Fruit fly (Drosophila melanogaster) whole organism, embryonic: Measurements from ENCODE around the gene CG34041.

ENCODE experiments used
- Ada2b ChIP-seq: fragments of 200-800 bp; sonication (Bioruptor generic); IDR thresholded peaks from 2 replicates; pipeline ENCODE4 v1.3.6; 2022; ENCODE audit warnings: missing biosample characterization, missing genetic modification characterization
- CG10543 ChIP-seq: fragments of 200-800 bp; sonication (Bioruptor generic); optimal IDR thresholded peaks from 3 replicates; lab custom pipeline; 2017; ENCODE audit warnings: missing biosample characterization, mild to moderate bottlenecking, missing genetic modification characterization, moderate library complexity
- CG15269 ChIP-seq: fragments of 200-800 bp; sonication (Bioruptor generic); optimal IDR thresholded peaks from 2 replicates; lab custom pipeline; 2018; ENCODE audit warnings: missing biosample characterization, mild to moderate bottlenecking, missing genetic modification characterization, moderate library complexity
- CG16813 ChIP-seq: fragments of 200-800 bp; sonication (Bioruptor generic); IDR thresholded peaks from 3 replicates; pipeline ENCODE4 v1.3.6; 2022; ENCODE audit warnings: missing biosample characterization, missing genetic modification characterization; ENCODE audit not compliant: partially characterized antibody
- CG3163 ChIP-seq: fragments of 200-800 bp; sonication (Bioruptor generic); optimal IDR thresholded peaks from 3 replicates; lab custom pipeline; 2016; ENCODE audit warnings: missing biosample characterization, missing genetic modification characterization
- CG7372 ChIP-seq: fragments of 200-800 bp; sonication (Bioruptor generic); IDR thresholded peaks from 2 replicates; pipeline ENCODE4 v1.3.6; 2022; ENCODE audit warnings: missing biosample characterization, missing genetic modification characterization
- HHEX ChIP-seq: fragments of 200-800 bp; sonication (Bioruptor generic); optimal IDR thresholded peaks from 3 replicates; lab custom pipeline; 2017; ENCODE audit warnings: missing biosample characterization, mild to moderate bottlenecking, missing genetic modification characterization, missing genetic modification reagents
- Hmr ChIP-seq: fragments of 200-800 bp; sonication (Bioruptor generic); optimal IDR thresholded peaks from 3 replicates; lab custom pipeline; 2017; ENCODE audit warnings: mild to moderate bottlenecking, missing biosample characterization, missing genetic modification reagents, missing genetic modification characterization
- NFAT ChIP-seq: fragments of 200-800 bp; sonication (Bioruptor generic); IDR thresholded peaks from 2 replicates; pipeline ENCODE4 v1.3.6; 2022; ENCODE audit warnings: missing biosample characterization, missing genetic modification characterization
- NfI ChIP-seq: fragments of 200-800 bp; sonication (Bioruptor generic); optimal IDR thresholded peaks from 3 replicates; lab custom pipeline; 2018; ENCODE audit warnings: missing biosample characterization, mild to moderate bottlenecking, missing genetic modification characterization, moderate library complexity
- Trl ChIP-seq, 3 experiments: fragments of >200 bp in 2 of 3; fragments of 200-800 bp in 1 of 3; sonication (Bioruptor generic) in 1 of 3; optimal IDR thresholded peaks; 2 replicates in 1 of 3; 3 replicates in 2 of 3; lab custom pipeline; 2016 to 2017; ENCODE audit warnings: missing biosample characterization in 1 of 3, missing genetic modification characterization in 1 of 3
- br ChIP-seq: fragments of >200 bp; optimal IDR thresholded peaks from 2 replicates; lab custom pipeline; 2017
- cg ChIP-seq: fragments of 200-800 bp; sonication (Bioruptor generic); optimal IDR thresholded peaks from 3 replicates; lab custom pipeline; 2019; ENCODE audit warnings: missing biosample characterization, mild to moderate bottlenecking, missing genetic modification characterization, moderate library complexity
- chinmo ChIP-seq: fragments of 200-800 bp; sonication (Bioruptor generic); IDR thresholded peaks from 4 replicates; pipeline ENCODE4 v1.3.6; 2022; ENCODE audit warnings: missing biosample characterization, missing genetic modification characterization; ENCODE audit not compliant: partially characterized antibody
- ci ChIP-seq: fragments of 200-800 bp; sonication (Bioruptor generic); IDR thresholded peaks from 3 replicates; pipeline ENCODE4 v1.3.6; 2022; ENCODE audit warnings: missing biosample characterization, missing genetic modification characterization
- ro ChIP-seq: fragments of 200-800 bp; sonication (Bioruptor generic); IDR thresholded peaks from 2 replicates; pipeline ENCODE4 v1.3.6; 2022; ENCODE audit warnings: missing biosample characterization, missing genetic modification characterization
- sd ChIP-seq: fragments of 200-800 bp; sonication (Bioruptor generic); optimal IDR thresholded peaks from 3 replicates; lab custom pipeline; 2018; ENCODE audit warnings: missing biosample characterization, mild to moderate bottlenecking, missing genetic modification characterization, moderate library complexity
- so ChIP-seq: fragments of 200-800 bp; sonication (Bioruptor generic); IDR thresholded peaks from 3 replicates; pipeline ENCODE4 v1.3.6; 2022; ENCODE audit warnings: missing biosample characterization, missing genetic modification characterization
- stc ChIP-seq: fragments of 200-800 bp; sonication (Bioruptor generic); IDR thresholded peaks from 2 replicates; pipeline ENCODE4 v1.3.6; 2022; ENCODE audit warnings: missing biosample characterization, missing genetic modification characterization
- tio ChIP-seq: fragments of 200-800 bp; sonication (Bioruptor generic); optimal IDR thresholded peaks from 2 replicates; lab custom pipeline; 2017; ENCODE audit warnings: missing biosample characterization, missing genetic modification characterization, inconsistent platforms
- trem ChIP-seq: fragments of 200-800 bp; optimal IDR thresholded peaks from 3 replicates; lab custom pipeline; 2019; ENCODE audit warnings: missing biosample characterization, mild to moderate bottlenecking, missing genetic modification characterization, moderate library complexity

CG34041 gene

DNA sequence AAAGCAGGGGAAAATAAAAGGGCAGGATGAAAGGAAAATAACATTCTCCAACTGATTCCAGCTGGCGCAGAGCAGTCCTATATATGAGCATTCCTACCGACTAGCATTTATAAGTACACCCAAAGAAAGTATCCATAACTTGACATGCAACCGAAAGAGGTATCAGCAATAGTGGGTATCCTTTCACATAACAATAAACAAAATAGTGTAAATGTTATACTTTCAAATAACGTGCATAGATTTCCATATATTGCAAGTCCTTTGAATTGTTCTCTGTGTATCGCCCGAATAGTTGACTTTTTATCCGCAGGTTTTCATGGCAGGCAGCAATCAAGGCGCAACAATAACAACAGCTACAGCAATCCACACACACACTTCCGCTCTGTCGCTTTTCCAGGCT, 42.2 kb downstream of the CG34041 start (continued):
- peak; percentile 5 for TF ChIP-seq HHEX (GFP tag; lab: Kevin White, UChicago)
- TF ChIP-seq tio = no peak
- TF ChIP-seq Hmr (GFP tag; lab: Kevin White, UChicago) = peak; percentile 62
- TF ChIP-seq stc (GFP tag; lab: Robert Waterston, UW) = peak; percentile 12; the same call in 1 of the 2 replicates
- TF ChIP-seq CG15269 (tag; lab: Kevin White, UChicago) = peak; percentile 21
- TF ChIP-seq ro (GFP tag; lab: Robert Waterston, UW) = no peak
- TF ChIP-seq trem = no peak
- TF ChIP-seq Ada2b = peak; percentile 35; the same call in 1 of the 2 replicates
- TF ChIP-seq, all 482 proteins: peak for 63

DNA sequence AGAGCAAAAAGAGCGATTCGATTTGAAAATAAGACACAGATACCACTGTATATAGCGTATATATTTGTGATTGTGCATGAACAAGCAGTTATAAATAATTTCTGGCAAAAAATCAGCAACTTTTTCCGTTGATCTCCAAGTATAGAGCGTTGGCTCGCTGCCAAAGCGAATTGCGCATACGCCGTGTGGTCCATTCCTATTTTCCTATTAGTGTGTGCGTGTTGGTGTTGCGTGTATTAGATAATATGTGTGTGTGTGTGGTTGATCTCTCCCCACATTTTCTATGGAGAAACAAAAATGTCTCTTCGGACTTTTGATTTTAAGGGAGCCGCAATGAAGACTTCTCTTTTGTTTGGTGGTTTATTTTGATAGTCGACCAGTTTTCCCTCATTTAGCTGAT, 44.7 kb downstream of the CG34041 start:
- 0 out of 4 replicates have a peak, but pooled peaks have one; percentile 27 for TF ChIP-seq chinmo (GFP tag; lab: Robert Waterston, UW)
- no peak for TF ChIP-seq so (GFP tag; lab: Robert Waterston, UW)
- peak; percentile 57 for TF ChIP-seq cg (GFP tag; lab: Kevin White, UChicago)
- TF ChIP-seq NFAT (GFP tag; lab: Robert Waterston, UW) = no peak
- TF ChIP-seq CG7372 (GFP tag; lab: Robert Waterston, UW) = peak; percentile 60; the same call in 1 of the 2 replicates
- no peak for TF ChIP-seq br (lab: Kevin White, UChicago)
- TF ChIP-seq Trl (optimal IDR thresholded peaks at IDR 0.05; lab: Kevin White, UChicago) = peak in 1 of 2 experiments; percentile 50
- TF ChIP-seq Trl (GFP tag; optimal IDR thresholded peaks at IDR 0.05; lab: Kevin White, UChicago) = no peak
- peak; percentile 85 for TF ChIP-seq CG3163 (GFP tag; lab: Kevin White, UChicago)
- TF ChIP-seq CG16813 (GFP tag; lab: Robert Waterston, UW) = no peak
- TF ChIP-seq CG10543 (GFP tag; lab: Kevin White, UChicago) = no peak
- TF ChIP-seq ci (GFP tag; lab: Robert Waterston, UW) = 0 out of 3 replicates have a peak, but pooled peaks have one; percentile 15
- peak; percentile 16 for TF ChIP-seq NfI
- peak; percentile 29 for TF ChIP-seq sd
